Worm (Caenorhabditis elegans) whole organism, L1 larva: ENCODE measurements around the gene F15A4.5.

Experiments
- C34B4.2 ChIP-seq: sonication (generic microtip); optimal IDR thresholded peaks from 2 replicates; lab custom pipeline; 2017; ENCODE audit warnings: mild to moderate bottlenecking, missing genetic modification characterization, missing compliant biosample characterization
- aly-2 ChIP-seq: fragments of 150-350 bp; optimal IDR thresholded peaks from 2 replicates; lab custom pipeline; 2014; ENCODE audit warnings: missing biosample characterization, missing genetic modification characterization
- ama-1 ChIP-seq: fragments of 150-350 bp; optimal IDR thresholded peaks from 2 replicates; lab custom pipeline; 2014
- ceh-8 ChIP-seq: fragments of 200-800 bp; sonication (Bioruptor generic); optimal IDR thresholded peaks from 2 replicates; lab custom pipeline; 2018; ENCODE audit warnings: mild to moderate bottlenecking, missing genetic modification characterization, moderate library complexity, missing compliant biosample characterization
- ceh-82 ChIP-seq, 3 experiments: fragments of 150-350 bp in 1 of 3; sonication (generic microtip) in 2 of 3; optimal IDR thresholded peaks; 2 replicates each; lab custom pipeline; 2014 to 2017; ENCODE audit warnings: missing biosample characterization in 3 of 3, missing genetic modification characterization in 3 of 3
- ceh-88 ChIP-seq: fragments of 200-800 bp; sonication (Bioruptor generic); IDR thresholded peaks from 2 replicates; pipeline ENCODE4 v1.3.6; 2022; ENCODE audit warnings: missing genetic modification characterization, missing compliant biosample characterization
- ces-1 ChIP-seq: fragments of 150-350 bp; optimal IDR thresholded peaks from 2 replicates; lab custom pipeline; 2014; ENCODE audit warnings: missing biosample characterization, missing genetic modification reagents, missing genetic modification characterization
- dsc-1 ChIP-seq: sonication (generic microtip); optimal IDR thresholded peaks from 2 replicates; lab custom pipeline; 2016; ENCODE audit warnings: mild to moderate bottlenecking, missing genetic modification characterization, missing compliant biosample characterization
- efl-1 ChIP-seq, 4 experiments: fragments of 150-350 bp; optimal IDR thresholded peaks in 3 of 4; peaks in 1 of 4; 1 replicate in 1 of 4; 2 replicates in 3 of 4; lab custom pipeline; 2014; ENCODE audit warnings: missing biosample characterization in 2 of 4, missing genetic modification characterization in 2 of 4, missing genetic modification reagents in 2 of 4
- egl-13 ChIP-seq: sonication (generic microtip); optimal IDR thresholded peaks from 2 replicates; lab custom pipeline; 2016; ENCODE audit warnings: missing genotype, missing genetic modification reagents, missing genetic modification characterization, missing compliant biosample characterization
- fkh-4 ChIP-seq: sonication (generic microtip); optimal IDR thresholded peaks from 2 replicates; lab custom pipeline; 2016; ENCODE audit warnings: missing compliant biosample characterization, missing genetic modification characterization, borderline replicate concordance
- grh-1 ChIP-seq: fragments of 200-800 bp; sonication (Bioruptor generic); IDR thresholded peaks from 2 replicates; pipeline ENCODE4 v1.3.6; 2022; ENCODE audit warnings: missing genetic modification reagents, missing genetic modification characterization, missing compliant biosample characterization
- hpl-2 ChIP-seq: fragments of 150-350 bp; optimal IDR thresholded peaks from 2 replicates; lab custom pipeline; 2014; ENCODE audit warnings: missing biosample characterization, missing genetic modification reagents, missing genetic modification characterization
- isw-1 ChIP-seq: fragments of 200-800 bp; sonication (Bioruptor generic); IDR thresholded peaks from 2 replicates; pipeline ENCODE4 v1.3.6; 2022; ENCODE audit warnings: missing genetic modification characterization, missing compliant biosample characterization
- lin-15B ChIP-seq: fragments of 150-350 bp; sonication (generic microtip); optimal IDR thresholded peaks from 3 replicates; lab custom pipeline; 2014; ENCODE audit warnings: missing biosample characterization, missing genetic modification characterization
- lin-35 ChIP-seq, 2 experiments: fragments of 150-350 bp; optimal IDR thresholded peaks; 2 replicates each; lab custom pipeline; 2014; ENCODE audit warnings: missing biosample characterization in 2 of 2, missing genetic modification characterization in 2 of 2, missing genetic modification reagents in 2 of 2
- lin-39 ChIP-seq: fragments of 150-350 bp; optimal IDR thresholded peaks from 2 replicates; lab custom pipeline; 2014; ENCODE audit warnings: missing biosample characterization, missing genetic modification reagents, missing genetic modification characterization
- lir-3 ChIP-seq: sonication (generic microtip); optimal IDR thresholded peaks from 2 replicates; lab custom pipeline; 2016; ENCODE audit warnings: mild to moderate bottlenecking, missing genetic modification characterization, moderate library complexity, missing compliant biosample characterization; ENCODE audit not compliant: poor library complexity
- lsy-2 ChIP-seq, 2 experiments: fragments of 150-350 bp; optimal IDR thresholded peaks; 2 replicates each; lab custom pipeline; 2014; ENCODE audit warnings: missing biosample characterization in 2 of 2, missing genetic modification characterization in 2 of 2
- mep-1 ChIP-seq: fragments of 150-350 bp; optimal IDR thresholded peaks from 2 replicates; lab custom pipeline; 2014; ENCODE audit warnings: missing biosample characterization, missing genetic modification characterization
- nhr-11 ChIP-seq: fragments of 150-350 bp; optimal IDR thresholded peaks from 2 replicates; lab custom pipeline; 2014; ENCODE audit warnings: missing biosample characterization, missing genetic modification characterization
- nhr-12 ChIP-seq: sonication (generic microtip); optimal IDR thresholded peaks from 2 replicates; lab custom pipeline; 2017; ENCODE audit warnings: missing biosample characterization, missing genetic modification characterization
- nhr-28 ChIP-seq: fragments of 150-350 bp; optimal IDR thresholded peaks from 2 replicates; lab custom pipeline; 2014; ENCODE audit warnings: missing biosample characterization, missing genetic modification characterization
- nhr-76 ChIP-seq: sonication (generic microtip); optimal IDR thresholded peaks from 2 replicates; lab custom pipeline; 2017; ENCODE audit warnings: missing biosample characterization, missing genetic modification characterization
- nhr-77 ChIP-seq: fragments of 150-350 bp; optimal IDR thresholded peaks from 2 replicates; lab custom pipeline; 2014; ENCODE audit warnings: missing biosample characterization, missing genetic modification characterization
- nhr-84 ChIP-seq: sonication (generic microtip); optimal IDR thresholded peaks from 2 replicates; lab custom pipeline; 2017; ENCODE audit warnings: missing biosample characterization, missing genetic modification characterization
- nhr-90 ChIP-seq: sonication (generic microtip); optimal IDR thresholded peaks from 2 replicates; lab custom pipeline; 2016; ENCODE audit warnings: mild to moderate bottlenecking, missing genetic modification characterization, missing compliant biosample characterization; ENCODE audit not compliant: poor library complexity
- pag-3 ChIP-seq: sonication (generic microtip); optimal IDR thresholded peaks from 2 replicates; lab custom pipeline; 2017; ENCODE audit warnings: missing genetic modification characterization, mild to moderate bottlenecking, missing compliant biosample characterization, antibody characterized with exemption, borderline replicate concordance; ENCODE audit not compliant: insufficient read depth
- snpc-4 ChIP-seq: fragments of 150-350 bp; optimal IDR thresholded peaks from 2 replicates; lab custom pipeline; 2014; ENCODE audit warnings: missing biosample characterization, missing genetic modification characterization
- snu-23 ChIP-seq: sonication (generic microtip); optimal IDR thresholded peaks from 2 replicates; lab custom pipeline; 2016; ENCODE audit warnings: missing genetic modification characterization, missing compliant biosample characterization
- sptf-1 ChIP-seq: fragments of 150-350 bp; optimal IDR thresholded peaks from 2 replicates; lab custom pipeline; 2014; ENCODE audit warnings: missing biosample characterization, missing genetic modification characterization
- sup-37 ChIP-seq: fragments of 200-800 bp; sonication (Bioruptor generic); optimal IDR thresholded peaks from 2 replicates; lab custom pipeline; 2018; ENCODE audit warnings: mild to moderate bottlenecking, missing genetic modification characterization, missing compliant biosample characterization
- unc-130 ChIP-seq: fragments of 150-350 bp; optimal IDR thresholded peaks from 2 replicates; lab custom pipeline; 2017; ENCODE audit warnings: missing biosample characterization, missing genetic modification characterization, inconsistent platforms
- unc-30 ChIP-seq: sonication (generic microtip); optimal IDR thresholded peaks from 2 replicates; lab custom pipeline; 2017; ENCODE audit warnings: missing biosample characterization, missing genetic modification characterization
- unc-62 ChIP-seq: fragments of 150-350 bp; optimal IDR thresholded peaks from 2 replicates; lab custom pipeline; 2014; ENCODE audit warnings: missing biosample characterization, missing genetic modification reagents, missing genetic modification characterization
- unc-86 ChIP-seq: sonication (generic microtip); optimal IDR thresholded peaks from 2 replicates; lab custom pipeline; 2016; ENCODE audit warnings: missing genetic modification characterization, missing compliant biosample characterization
- unc-98 ChIP-seq: fragments of 200-800 bp; sonication (Bioruptor generic); IDR thresholded peaks from 2 replicates; pipeline ENCODE4 v1.3.6; 2022; ENCODE audit warnings: missing genetic modification characterization, missing compliant biosample characterization
- zag-1 ChIP-seq: fragments of 150-350 bp; optimal IDR thresholded peaks from 2 replicates; lab custom pipeline; 2014; ENCODE audit warnings: missing biosample characterization, missing genetic modification characterization
- ztf-4 ChIP-seq: fragments of 150-350 bp; optimal IDR thresholded peaks from 2 replicates; lab custom pipeline; 2014; ENCODE audit warnings: missing biosample characterization, missing genetic modification characterization

The F15A4.5 gene

DNA sequence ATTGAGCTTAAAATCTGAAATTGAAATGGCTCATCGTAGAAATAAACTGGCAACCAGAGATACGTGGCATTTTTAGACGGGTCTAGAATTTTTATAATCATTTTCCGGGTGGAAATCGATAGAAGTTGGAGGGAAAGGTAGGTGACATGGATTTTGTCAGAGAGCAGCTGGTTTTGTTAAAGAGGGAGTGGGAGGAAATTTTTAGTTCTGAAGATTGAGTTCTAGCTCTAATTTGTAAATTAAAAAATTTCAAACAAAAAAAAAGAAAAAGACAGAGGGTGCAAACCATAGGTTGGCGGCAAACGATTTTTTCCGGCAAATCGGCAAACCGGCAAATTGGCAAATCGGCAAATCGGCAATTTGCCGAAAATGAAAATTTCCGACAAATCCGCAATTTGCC, 14.4 kb downstream of the F15A4.5 start, which contains the start of gene sre-32:
TSS of gene sre-32 (minus strand) at position 101 of the 400 bp plus-strand sequence.
- TF ChIP-seq sup-37 (GFP tag; lab: Kevin White, UChicago) = no peak
- no peak for TF ChIP-seq C34B4.2 (tag; lab: Kevin White, UChicago)
- TF ChIP-seq unc-86 (tag; lab: Kevin White, UChicago) = no peak
- TF ChIP-seq ama-1 (lab: Kevin White, UChicago) = no peak
- TF ChIP-seq lin-15B (tag; lab: Kevin White, UChicago) = no peak
- no peak for TF ChIP-seq dsc-1 (tag; lab: Kevin White, UChicago)

DNA sequence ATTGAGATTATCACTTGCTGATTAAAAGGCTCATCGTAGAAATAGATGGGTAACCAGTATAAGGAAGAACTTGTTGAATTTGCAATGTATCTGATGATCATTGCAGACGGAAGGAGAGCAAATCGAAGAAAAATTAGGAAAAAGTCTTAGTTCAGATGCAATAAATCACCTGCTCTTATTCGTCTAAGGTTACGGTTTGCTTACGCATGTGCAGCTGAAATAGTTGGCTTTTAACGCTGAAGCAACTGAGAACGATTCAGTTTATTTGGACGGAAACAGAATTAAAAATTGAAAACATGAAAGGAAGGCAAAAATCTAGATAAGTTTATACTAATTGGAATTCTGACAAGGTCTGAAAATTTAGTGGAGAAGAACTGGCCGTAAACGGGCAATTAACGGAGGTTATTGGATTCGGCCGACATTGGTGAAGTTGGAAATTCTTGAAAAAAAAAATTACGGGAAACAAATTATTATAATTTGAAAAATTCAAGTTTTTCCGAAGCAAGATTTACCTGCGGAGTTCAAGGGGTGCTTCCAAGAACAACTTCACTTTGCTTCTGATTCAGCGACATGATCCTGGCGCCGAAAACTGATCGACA, 18.2 kb downstream of the F15A4.5 start, which contains the start of the genes sre-35 and sre-33:
TSS of gene sre-35 (minus strand) at position 101 of the 599 bp plus-strand sequence.
TSS of gene sre-33 (plus strand) at position 549 of the 599 bp plus-strand sequence.
- no peak for TF ChIP-seq nhr-76 (tag; lab: Kevin White, UChicago)
- no peak for TF ChIP-seq lin-39 (tag; lab: Kevin White, UChicago)
- TF ChIP-seq nhr-28 = no peak
- no peak for TF ChIP-seq unc-130 (tag; lab: Kevin White, UChicago)
- no peak for TF ChIP-seq lir-3 (tag; lab: Kevin White, UChicago)
- TF ChIP-seq nhr-11 (tag; lab: Kevin White, UChicago) = no peak
- TF ChIP-seq unc-30 (tag; lab: Kevin White, UChicago) = no peak
- no peak for TF ChIP-seq hpl-2 (GFP tag; lab: Kevin White, UChicago)
- TF ChIP-seq sptf-1 (tag; lab: Kevin White, UChicago) = no peak
- TF ChIP-seq snpc-4 (tag; lab: Kevin White, UChicago) = no peak

DNA sequence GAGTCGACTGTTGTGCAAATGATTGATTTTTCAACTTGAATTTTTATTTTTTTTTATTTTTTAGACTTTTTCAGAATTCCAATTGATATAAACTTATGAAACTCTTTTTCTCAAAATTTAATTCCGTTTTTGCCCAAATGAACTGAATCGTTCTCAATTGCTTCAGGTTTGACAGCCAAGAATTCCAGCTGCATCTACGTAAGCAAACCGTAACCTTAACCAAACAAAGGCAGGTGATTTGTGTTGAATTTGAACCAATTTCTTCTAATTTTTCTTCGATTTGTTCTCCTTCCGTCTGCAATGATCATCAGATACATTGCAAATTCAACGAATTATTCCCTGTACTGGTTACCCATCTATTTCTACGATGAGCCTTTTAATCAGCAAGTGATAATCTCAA, 21.2 kb downstream of the F15A4.5 start, which contains the start of gene sre-34:
TSS of gene sre-34 (plus strand) at position 301 of the 400 bp plus-strand sequence.
- TF ChIP-seq efl-1 (optimal IDR thresholded peaks at IDR 0.05; lab: Kevin White, UChicago) = no peak
- no peak for TF ChIP-seq efl-1 (GFP tag; optimal IDR thresholded peaks at IDR 0.05 in 1 of 2; lab: Kevin White, UChicago)
- TF ChIP-seq ces-1 (GFP tag; lab: Kevin White, UChicago) = no peak
- TF ChIP-seq snu-23 (GFP tag; lab: Kevin White, UChicago) = no peak
- TF ChIP-seq fkh-4 (tag; lab: Kevin White, UChicago) = no peak
- TF ChIP-seq unc-62 (GFP tag; lab: Kevin White, UChicago) = no peak
- TF ChIP-seq unc-98 (GFP tag; lab: Robert Waterston, UW) = no peak
- no peak for TF ChIP-seq egl-13 (tag; lab: Kevin White, UChicago)
- no peak for TF ChIP-seq snpc-4 (tag; lab: Kevin White, UChicago)
- no peak for TF ChIP-seq nhr-12 (tag; lab: Kevin White, UChicago)
- no peak for TF ChIP-seq nhr-84
- no peak for TF ChIP-seq sup-37 (GFP tag; lab: Kevin White, UChicago)
- TF ChIP-seq ceh-88 (GFP tag; lab: Robert Waterston, UW) = no peak
- TF ChIP-seq nhr-90 (tag; lab: Kevin White, UChicago) = no peak
- no peak for TF ChIP-seq pag-3 (tag; lab: Kevin White, UChicago)
- TF ChIP-seq lsy-2 (tag; optimal IDR thresholded peaks at IDR 0.05; lab: Kevin White, UChicago) = no peak
- no peak for TF ChIP-seq hpl-2 (GFP tag; lab: Kevin White, UChicago)

DNA sequence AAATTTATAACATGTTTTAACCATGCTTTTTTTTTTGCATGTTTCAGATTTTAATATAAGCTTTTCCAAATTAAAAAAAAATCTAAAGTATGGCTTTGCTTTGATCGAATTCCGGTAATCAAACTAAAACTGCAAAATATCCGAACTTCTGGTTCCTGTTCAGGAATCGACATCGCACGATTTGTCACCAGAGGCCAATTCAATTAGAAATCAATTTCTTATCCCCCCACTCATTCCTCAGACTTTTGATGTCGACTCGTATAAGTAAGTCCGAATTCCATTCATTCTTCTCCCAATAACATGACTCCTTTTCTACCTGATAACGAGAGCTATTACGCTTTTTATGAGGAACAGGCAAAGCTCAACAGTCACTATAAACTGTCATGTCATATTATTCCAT, 22.8 kb downstream of the F15A4.5 start, which contains the start of gene srh-27:
TSS of gene srh-27 (plus strand) at position 301 of the 400 bp plus-strand sequence.
- no peak for TF ChIP-seq aly-2 (tag; lab: Kevin White, UChicago)
- TF ChIP-seq nhr-28 = no peak
- no peak for TF ChIP-seq ceh-82 (tag; optimal IDR thresholded peaks at IDR 0.05; lab: Kevin White, UChicago)
- TF ChIP-seq zag-1 (tag; lab: Kevin White, UChicago) = no peak
- no peak for TF ChIP-seq unc-30 (tag; lab: Kevin White, UChicago)
- no peak for TF ChIP-seq ztf-4 (tag; lab: Kevin White, UChicago)
- TF ChIP-seq lin-15B (tag; lab: Kevin White, UChicago) = no peak
- TF ChIP-seq nhr-77 (tag; lab: Kevin White, UChicago) = no peak
- TF ChIP-seq lin-35 (GFP tag; optimal IDR thresholded peaks at IDR 0.05; lab: Kevin White, UChicago) = no peak
- TF ChIP-seq mep-1 (tag; lab: Kevin White, UChicago) = no peak
- no peak for TF ChIP-seq ceh-8 (GFP tag; lab: Kevin White, UChicago)
- no peak for TF ChIP-seq unc-98 (GFP tag; lab: Robert Waterston, UW)
- TF ChIP-seq isw-1 = no peak
- TF ChIP-seq grh-1 (GFP tag; lab: Robert Waterston, UW) = no peak
- TF ChIP-seq, all 84 proteins: peak for 0
